Worm (Caenorhabditis elegans): ENCODE measurements around the gene fbxa-141.

fbxa-141 gene

ce11 chrX:14557936-14558554 is 45.3 kb upstream of the fbxa-141 start, which contains the start of gene nhr-3:
Gene nhr-3 (plus strand): TSS chrX:14558504.
- TF ChIP-seq madf-9 (GFP tag; conservative IDR thresholded peaks at IDR 0.05) (no peak), nhr-76 (tag; optimal IDR thresholded peaks at IDR 0.05) (no peak), ztf-11 (tag; optimal IDR thresholded peaks at IDR 0.05) (no peak), nhr-111 (GFP tag; optimal IDR thresholded peaks at IDR 0.05) (no peak), Y5F2A.4 (GFP tag; optimal IDR thresholded peaks at IDR 0.05) (no peak), daf-12 (tag; optimal IDR thresholded peaks at IDR 0.05) (no peak), mep-1 (tag; optimal IDR thresholded peaks at IDR 0.05) (no peak), Y48G9A.11 (GFP tag; IDR thresholded peaks at IDR 0.05) (no peak), unc-130 (GFP tag; optimal IDR thresholded peaks at IDR 0.05) (no peak), lsy-2 (tag; optimal IDR thresholded peaks at IDR 0.05) (no peak), spr-1 (tag; optimal IDR thresholded peaks at IDR 0.05) (no peak), aha-1 (tag) (peak; percentile 58), daf-8 (GFP tag; IDR thresholded peaks at IDR 0.05) (no peak), dmd-8 (GFP tag; IDR thresholded peaks at IDR 0.05) (no peak), zag-1 (tag; optimal IDR thresholded peaks at IDR 0.05) (no peak), F10B5.3 (tag; optimal IDR thresholded peaks at IDR 0.05) (no peak), ama-1 (optimal IDR thresholded peaks at IDR 0.05) (no peak), zip-11 (GFP tag; IDR thresholded peaks at IDR 0.05) (no peak), daf-19 (GFP tag; conservative IDR thresholded peaks at IDR 0.05) (no peak), sdz-12 (GFP tag; optimal IDR thresholded peaks at IDR 0.05) (no peak), D1046.2 (GFP tag; IDR thresholded peaks at IDR 0.05) (no peak), rbr-2 (tag; optimal IDR thresholded peaks at IDR 0.05) (no peak), nhr-25 (tag; optimal IDR thresholded peaks at IDR 0.05; ENCODE audit: borderline replicate concordance, insufficient read depth) (no peak), cey-2 (tag; optimal IDR thresholded peaks at IDR 0.05; ENCODE audit: borderline replicate concordance, insufficient read depth) (no peak), daf-16 (GFP tag; optimal IDR thresholded peaks at IDR 0.05) (no peak), daf-16 (tag; optimal IDR thresholded peaks at IDR 0.05) (peak; percentile 48), hlh-30 (tag; optimal IDR thresholded peaks at IDR 0.05; ENCODE audit: insufficient read depth) (peak; percentile 79), tag-97 (GFP tag; IDR thresholded peaks at IDR 0.05) (no peak), lim-7 (GFP tag; IDR thresholded peaks at IDR 0.05) (no peak), ceh-20 (GFP tag; IDR thresholded peaks at IDR 0.05) (no peak), ZK546.5 (tag; optimal IDR thresholded peaks at IDR 0.05) (no peak), ceh-62 (tag; optimal IDR thresholded peaks at IDR 0.05) (no peak), nhr-6 (tag; optimal IDR thresholded peaks at IDR 0.05) (peak; percentile 8), snpc-1.2 (GFP tag; IDR thresholded peaks at IDR 0.05) (no peak), pha-4 (GFP tag; IDR thresholded peaks at IDR 0.05) (no peak), pha-4 (tag; optimal IDR thresholded peaks at IDR 0.05) (no peak), nhr-28 (tag; optimal IDR thresholded peaks at IDR 0.05) (peak; percentile 93), lin-38 (GFP tag; IDR thresholded peaks at IDR 0.05) (no peak), ctbp-1 (GFP tag; IDR thresholded peaks at IDR 0.05) (no peak), spr-3 (GFP tag; optimal IDR thresholded peaks at IDR 0.05) (no peak), tra-1 (GFP tag; IDR thresholded peaks at IDR 0.05) (no peak), set-16 (GFP tag; IDR thresholded peaks at IDR 0.05) (no peak), jun-1 (tag; optimal IDR thresholded peaks at IDR 0.05) (peak; percentile 17), T20F7.1 (GFP tag; optimal IDR thresholded peaks at IDR 0.05) (no peak), nhr-10 (tag; optimal IDR thresholded peaks at IDR 0.05) (peak; percentile 26), mxl-3 (GFP tag; optimal IDR thresholded peaks at IDR 0.05) (no peak), lir-3 (tag; optimal IDR thresholded peaks at IDR 0.05) (no peak), ztf-7 (tag; optimal IDR thresholded peaks at IDR 0.05) (no peak), skn-1 (tag; optimal IDR thresholded peaks at IDR 0.05) (no peak), ces-1 (GFP tag; optimal IDR thresholded peaks at IDR 0.05) (no peak), lin-39 (tag; optimal IDR thresholded peaks at IDR 0.05) (no peak), php-3 (GFP tag; IDR thresholded peaks at IDR 0.05) (no peak; the same call in 1 of the 2 replicates), lin-1 (GFP tag; IDR thresholded peaks at IDR 0.05) (no peak)

Data from whole organism, L4 larva.